Worm (Caenorhabditis elegans): ENCODE measurements around the gene srv-30.

ce11 chrIV:6284277-6284676 is 15.0 kb upstream of the srv-30 start, which contains the start of gene ops-1:
- TF ChIP-seq mep-1 (tag; optimal IDR thresholded peaks at IDR 0.05) (no peak), ceh-43 (GFP tag; optimal IDR thresholded peaks at IDR 0.05) (no peak), nhr-28 (tag; optimal IDR thresholded peaks at IDR 0.05) (no peak), unc-39 (tag; optimal IDR thresholded peaks at IDR 0.05) (no peak), pha-4 (tag; optimal IDR thresholded peaks at IDR 0.05) (no peak), blmp-1 (tag; optimal IDR thresholded peaks at IDR 0.05) (no peak), unc-62 (GFP tag; optimal IDR thresholded peaks at IDR 0.05) (no peak), ham-2 (GFP tag; optimal IDR thresholded peaks at IDR 0.05) (no peak), snpc-4 (tag; optimal IDR thresholded peaks at IDR 0.05) (no peak), nhr-237 (tag; optimal IDR thresholded peaks at IDR 0.05) (no peak), M03D4.4 (tag; optimal IDR thresholded peaks at IDR 0.05) (no peak), lsy-2 (tag; optimal IDR thresholded peaks at IDR 0.05) (no peak), unc-120 (tag; optimal IDR thresholded peaks at IDR 0.05; ENCODE audit: poor library complexity, severe bottlenecking) (no peak)

Data from whole organism, mixed stage, embryonic.